Worm (Caenorhabditis elegans) whole organism, late embryonic: ENCODE measurements around the gene bath-31.

Experiments used
- C08G9.2 ChIP-seq: sonication (generic microtip); optimal IDR thresholded peaks from 2 replicates; lab custom pipeline; 2016; ENCODE audit warnings: mild to moderate bottlenecking, missing genetic modification characterization, moderate library complexity, missing compliant biosample characterization
- C38D4.7 ChIP-seq: fragments of 200-800 bp; sonication (Bioruptor generic); optimal IDR thresholded peaks from 2 replicates; lab custom pipeline; 2018; ENCODE audit warnings: mild to moderate bottlenecking, missing genetic modification characterization, moderate library complexity, missing compliant biosample characterization
- K02D7.2 ChIP-seq: sonication (generic microtip); optimal IDR thresholded peaks from 2 replicates; lab custom pipeline; 2017; ENCODE audit warnings: mild to moderate bottlenecking, missing genetic modification characterization, missing compliant biosample characterization
- Y22D7AL.16 ChIP-seq: sonication (generic microtip); optimal IDR thresholded peaks from 2 replicates; lab custom pipeline; 2016; ENCODE audit warnings: missing genetic modification characterization, missing compliant biosample characterization
- ahr-1 ChIP-seq: sonication (generic microtip); optimal IDR thresholded peaks from 2 replicates; lab custom pipeline; 2016; ENCODE audit warnings: missing genetic modification characterization, missing compliant biosample characterization
- ceh-14 ChIP-seq: sonication (generic microtip); optimal IDR thresholded peaks from 2 replicates; lab custom pipeline; 2016; ENCODE audit warnings: missing genotype, missing genetic modification characterization, missing compliant biosample characterization
- ceh-18 ChIP-seq: sonication (generic microtip); optimal IDR thresholded peaks from 2 replicates; lab custom pipeline; 2016; ENCODE audit warnings: missing genetic modification characterization, missing compliant biosample characterization
- ceh-19 ChIP-seq: fragments of 200-800 bp; sonication (Bioruptor generic); optimal IDR thresholded peaks from 2 replicates; lab custom pipeline; 2018; ENCODE audit warnings: mild to moderate bottlenecking, missing genetic modification characterization, missing compliant biosample characterization
- ceh-31 ChIP-seq: sonication (generic microtip); optimal IDR thresholded peaks from 2 replicates; lab custom pipeline; 2016; ENCODE audit warnings: missing genetic modification characterization, missing compliant biosample characterization
- ceh-6 ChIP-seq: fragments of 200-800 bp; sonication (Bioruptor generic); optimal IDR thresholded peaks from 2 replicates; lab custom pipeline; 2018; ENCODE audit warnings: mild to moderate bottlenecking, missing genetic modification characterization, missing compliant biosample characterization
- ceh-9 ChIP-seq: sonication (generic microtip); optimal IDR thresholded peaks from 2 replicates; lab custom pipeline; 2016; ENCODE audit warnings: mild to moderate bottlenecking, missing genetic modification characterization, inconsistent platforms, missing compliant biosample characterization
- che-1 ChIP-seq: sonication (generic microtip); optimal IDR thresholded peaks from 2 replicates; lab custom pipeline; 2016; ENCODE audit warnings: mild to moderate bottlenecking, missing genetic modification characterization, missing compliant biosample characterization
- dmd-4 ChIP-seq: sonication (generic microtip); optimal IDR thresholded peaks from 2 replicates; lab custom pipeline; 2016; ENCODE audit warnings: borderline replicate concordance, missing genetic modification characterization, missing compliant biosample characterization
- dve-1 ChIP-seq: sonication (generic microtip); optimal IDR thresholded peaks from 2 replicates; lab custom pipeline; 2017; ENCODE audit warnings: antibody characterized with exemption, mild to moderate bottlenecking, missing genetic modification characterization, missing compliant biosample characterization
- elt-2 ChIP-seq: sonication (generic microtip); optimal IDR thresholded peaks from 2 replicates; lab custom pipeline; 2016; ENCODE audit warnings: missing genetic modification reagents, missing genetic modification characterization, missing compliant biosample characterization
- elt-4 ChIP-seq: sonication (generic microtip); optimal IDR thresholded peaks from 2 replicates; lab custom pipeline; 2016; ENCODE audit warnings: missing genetic modification characterization, missing compliant biosample characterization
- eyg-1 ChIP-seq: sonication (generic microtip); optimal IDR thresholded peaks from 2 replicates; lab custom pipeline; 2016; ENCODE audit warnings: missing genotype, missing genetic modification characterization, missing compliant biosample characterization
- fkh-10 ChIP-seq: fragments of 150-350 bp; optimal IDR thresholded peaks from 2 replicates; lab custom pipeline; 2014; ENCODE audit warnings: missing biosample characterization, missing genetic modification reagents, missing genetic modification characterization
- fkh-6 ChIP-seq: sonication (generic microtip); optimal IDR thresholded peaks from 2 replicates; lab custom pipeline; 2016; ENCODE audit warnings: missing genetic modification characterization, missing compliant biosample characterization
- gmeb-2 ChIP-seq: sonication (generic microtip); optimal IDR thresholded peaks from 2 replicates; lab custom pipeline; 2016; ENCODE audit warnings: missing genetic modification characterization, inconsistent platforms, missing compliant biosample characterization
- hlh-6 ChIP-seq: sonication (generic microtip); optimal IDR thresholded peaks from 2 replicates; lab custom pipeline; 2016; ENCODE audit warnings: missing genotype, missing genetic modification characterization, missing compliant biosample characterization
- lim-6 ChIP-seq: sonication (generic microtip); optimal IDR thresholded peaks from 2 replicates; lab custom pipeline; 2016; ENCODE audit warnings: missing genetic modification characterization, missing compliant biosample characterization
- mec-3 ChIP-seq: sonication (generic microtip); optimal IDR thresholded peaks from 2 replicates; lab custom pipeline; 2016; ENCODE audit warnings: borderline replicate concordance, missing genetic modification characterization, missing compliant biosample characterization
- nhr-11 ChIP-seq: fragments of 150-350 bp; optimal IDR thresholded peaks from 2 replicates; lab custom pipeline; 2014; ENCODE audit warnings: missing biosample characterization, missing genetic modification characterization
- npax-4 ChIP-seq: sonication (generic microtip); optimal IDR thresholded peaks from 2 replicates; lab custom pipeline; 2016; ENCODE audit warnings: missing genetic modification characterization, missing compliant biosample characterization
- odd-2 ChIP-seq: sonication (generic microtip); optimal IDR thresholded peaks from 2 replicates; lab custom pipeline; 2017; ENCODE audit warnings: antibody characterized with exemption, mild to moderate bottlenecking, missing genetic modification characterization, missing compliant biosample characterization
- pax-1 ChIP-seq: fragments of 150-350 bp; optimal IDR thresholded peaks from 2 replicates; lab custom pipeline; 2014; ENCODE audit warnings: missing biosample characterization, missing genetic modification characterization
- pha-2 ChIP-seq: sonication (generic microtip); optimal IDR thresholded peaks from 2 replicates; lab custom pipeline; 2017; ENCODE audit warnings: mild to moderate bottlenecking, missing genetic modification characterization, missing compliant biosample characterization
- pha-4 ChIP-seq: fragments of 150-350 bp; optimal IDR thresholded peaks from 2 replicates; lab custom pipeline; 2018; ENCODE audit warnings: missing biosample characterization, missing genetic modification reagents, missing genetic modification characterization
- ref-2 ChIP-seq: sonication (generic microtip); optimal IDR thresholded peaks from 2 replicates; lab custom pipeline; 2016; ENCODE audit warnings: missing genetic modification characterization, missing compliant biosample characterization
- rnt-1 ChIP-seq: sonication (generic microtip); optimal IDR thresholded peaks from 2 replicates; lab custom pipeline; 2016; ENCODE audit warnings: missing genetic modification characterization, missing compliant biosample characterization
- sdc-2 ChIP-seq: sonication (generic microtip); optimal IDR thresholded peaks from 2 replicates; lab custom pipeline; 2016; ENCODE audit warnings: missing genotype, missing genetic modification characterization, missing compliant biosample characterization
- sox-2 ChIP-seq: fragments of 200-800 bp; sonication (Bioruptor generic); IDR thresholded peaks from 2 replicates; pipeline ENCODE4 v1.3.6; 2022; ENCODE audit warnings: missing genetic modification reagents, missing genetic modification characterization, missing compliant biosample characterization
- ttx-3 ChIP-seq: sonication (generic microtip); optimal IDR thresholded peaks from 2 replicates; lab custom pipeline; 2016; ENCODE audit warnings: missing genetic modification reagents, missing genetic modification characterization, missing compliant biosample characterization
- unc-42 ChIP-seq: sonication (generic microtip); optimal IDR thresholded peaks from 2 replicates; lab custom pipeline; 2016; ENCODE audit warnings: missing genotype, missing genetic modification characterization, missing compliant biosample characterization
- unc-55 ChIP-seq: sonication (generic microtip); optimal IDR thresholded peaks from 2 replicates; lab custom pipeline; 2017; ENCODE audit warnings: missing biosample characterization, missing genetic modification reagents, missing genetic modification characterization
- ztf-16 ChIP-seq: sonication (generic microtip); optimal IDR thresholded peaks from 2 replicates; lab custom pipeline; 2017; ENCODE audit warnings: missing genetic modification characterization, missing compliant biosample characterization

Gene bath-31

DNA sequence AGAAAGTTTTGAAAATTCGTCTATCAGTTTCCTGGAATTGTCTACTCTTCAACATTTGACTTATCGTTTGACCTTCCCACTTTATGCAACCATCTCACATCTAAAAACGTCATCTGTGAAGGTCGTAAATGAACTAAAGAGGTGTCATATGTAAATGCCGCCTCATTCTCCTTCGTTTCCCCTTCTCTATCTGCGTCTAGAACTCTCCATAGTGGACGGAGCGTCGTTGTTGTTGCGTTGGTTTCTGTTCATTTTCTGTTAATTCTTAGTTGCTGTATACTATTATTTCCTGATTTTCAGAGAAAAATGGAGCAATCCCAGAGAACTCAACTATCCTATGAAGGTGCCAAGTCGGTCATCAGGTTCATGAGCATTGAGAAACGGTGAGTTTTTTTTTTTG is 14.8 kb upstream of the bath-31 start, which contains the start of gene fbxc-52:
Gene fbxc-52, plus strand, starts transcription at position 301 of the 400 bp plus-strand sequence.
- TF ChIP-seq rnt-1 (tag; lab: Kevin White, UChicago) (no peak), npax-4 (no peak), eyg-1 (tag; lab: Kevin White, UChicago) (no peak), nhr-11 (tag; lab: Kevin White, UChicago) (no peak), ref-2 (no peak), gmeb-2 (tag; lab: Kevin White, UChicago) (no peak), pha-4 (no peak), K02D7.2 (tag; lab: Kevin White, UChicago) (no peak), ceh-6 (GFP tag; lab: Kevin White, UChicago) (no peak), pax-1 (tag; lab: Kevin White, UChicago) (no peak), lim-6 (no peak), sdc-2 (tag; lab: Kevin White, UChicago) (no peak), fkh-10 (GFP tag; lab: Kevin White, UChicago) (no peak), ceh-18 (tag; lab: Kevin White, UChicago) (no peak), elt-4 (no peak), ceh-14 (no peak), unc-42 (tag; lab: Kevin White, UChicago) (no peak), C08G9.2 (tag; lab: Kevin White, UChicago) (no peak), sox-2 (GFP tag; lab: Robert Waterston, UW) (no peak)

DNA sequence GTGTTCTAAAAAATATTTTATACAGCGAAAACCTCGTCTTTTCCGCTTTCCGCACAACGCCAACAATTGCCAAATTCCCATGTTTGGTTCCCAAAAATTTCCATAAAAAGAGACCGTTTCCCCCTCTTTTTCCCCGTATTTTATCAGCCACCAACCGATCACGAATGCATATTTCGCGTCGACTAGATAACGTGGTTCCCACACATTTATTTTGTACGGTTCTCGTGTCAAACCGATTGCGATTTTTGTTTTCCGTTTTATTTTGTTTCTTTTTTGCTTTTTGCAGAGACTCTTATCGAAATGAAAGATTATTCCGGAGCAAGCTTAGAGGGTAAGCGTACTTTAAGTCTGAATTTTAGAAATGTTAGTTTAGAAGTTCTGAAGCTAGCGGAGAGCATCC is 10.8 kb upstream of the bath-31 start, which contains the start of gene C46E10.3:
Gene C46E10.3, plus strand, starts transcription at position 301 of the 400 bp plus-strand sequence.
- no peak for TF ChIP-seq ceh-19 (GFP tag; lab: Kevin White, UChicago)
- TF ChIP-seq fkh-6 (tag; lab: Kevin White, UChicago): no peak
- TF ChIP-seq ceh-9 (tag; lab: Kevin White, UChicago): no peak
- TF ChIP-seq ztf-16 (tag; lab: Kevin White, UChicago): no peak
- TF ChIP-seq ahr-1 (tag; lab: Kevin White, UChicago): no peak
- no peak for TF ChIP-seq pha-2
- TF ChIP-seq odd-2: no peak
- no peak for TF ChIP-seq ceh-31 (tag; lab: Kevin White, UChicago)
- no peak for TF ChIP-seq hlh-6 (tag; lab: Kevin White, UChicago)
- TF ChIP-seq npax-4: no peak
- TF ChIP-seq che-1 (tag; lab: Kevin White, UChicago): no peak
- TF ChIP-seq unc-55: no peak
- TF ChIP-seq Y22D7AL.16 (tag; lab: Kevin White, UChicago): no peak

ce11 chrII:3724175-3724715 is 7.5 kb upstream of the bath-31 start, which contains the start of gene C46E10.1:
Gene C46E10.1 (plus strand): TSS chrII:3724225.
- TF ChIP-seq mec-3 (tag; lab: Kevin White, UChicago) (peak; percentile 6), dve-1 (tag; lab: Kevin White, UChicago) (no peak), eyg-1 (tag; lab: Kevin White, UChicago) (no peak), dmd-4 (tag; lab: Kevin White, UChicago) (no peak)

DNA sequence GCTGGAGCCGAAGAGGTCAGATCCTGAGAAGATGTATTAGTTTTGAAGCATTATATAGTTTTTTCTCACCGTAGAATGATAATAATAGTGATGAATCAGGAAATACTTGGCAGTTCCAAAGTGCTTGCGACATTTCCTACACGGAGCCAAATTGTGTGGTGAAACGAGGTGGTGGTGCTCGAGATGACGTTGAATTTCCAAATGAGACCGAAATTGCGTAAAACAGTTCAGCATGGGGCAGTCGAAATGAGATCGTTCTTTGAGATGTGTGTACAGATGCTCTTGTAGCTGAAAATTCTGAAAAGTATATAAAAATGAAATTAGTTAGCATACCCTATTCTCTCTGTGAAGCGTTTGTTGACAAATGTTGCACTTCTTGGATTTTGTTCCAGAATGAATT is 3.8 kb upstream of the bath-31 start, which contains the start of gene C46E10.8:
Gene C46E10.8, minus strand, starts transcription at position 101 of the 400 bp plus-strand sequence.
- TF ChIP-seq dve-1 (tag; lab: Kevin White, UChicago) (no peak), elt-2 (tag; lab: Kevin White, UChicago) (no peak), ttx-3 (tag; lab: Kevin White, UChicago) (no peak), C38D4.7 (GFP tag; lab: Kevin White, UChicago) (no peak)
